Fruit fly (Drosophila melanogaster): ENCODE measurements around the gene CG13847.
A peak's percentile ranks its signal among the peaks of the same experiment; 100 is the strongest.

Gene CG13847

dm6 chr3R:22447874-22448254, 11.9 kb upstream of the CG13847 start, which contains the start of gene CG34376:
TSS of gene CG34376 (plus strand) at chr3R:22448099.
- peak; percentile 22 for TF ChIP-seq CG17801 (GFP tag; optimal IDR thresholded peaks at IDR 0.05; ENCODE audit: partially characterized antibody)

dm6 chr3R:22447195-22447873, 11.4 kb upstream of the CG13847 start, which contains the start of gene CG34288:
TSS of gene CG34288 (minus strand) at chr3R:22447263.
- no peak for TF ChIP-seq CG17801 (GFP tag; optimal IDR thresholded peaks at IDR 0.05; ENCODE audit: partially characterized antibody)

- TF ChIP-seq CG17801 (GFP tag; optimal IDR thresholded peaks at IDR 0.05; ENCODE audit: partially characterized antibody), result no peak
Observed at dm6 chr3R:22446493-22446892, 10.5 kb upstream of the CG13847 start, which contains the start of gene CG12499. TSS of gene CG12499 (minus strand) at chr3R:22446587.

- no peak for TF ChIP-seq CG17801 (GFP tag; optimal IDR thresholded peaks at IDR 0.05; ENCODE audit: partially characterized antibody)
Observed at dm6 chr3R:22438301-22438700, 2.4 kb upstream of the CG13847 start.

dm6 chr3R:22432200-22432804, 3.6 kb downstream of the CG13847 start:
- TF ChIP-seq CG17801 (GFP tag; optimal IDR thresholded peaks at IDR 0.05; ENCODE audit: partially characterized antibody), result no peak

- TF ChIP-seq CG17801 (GFP tag; optimal IDR thresholded peaks at IDR 0.05; ENCODE audit: partially characterized antibody), result peak; percentile 57
Observed at dm6 chr3R:22424602-22425190, 11.3 kb downstream of the CG13847 start, which contains the start of gene pinta. TSS of gene pinta (minus strand) at chr3R:22424929.

dm6 chr3R:22423996-22424395, 12.0 kb downstream of the CG13847 start:
- TF ChIP-seq CG17801 (GFP tag; optimal IDR thresholded peaks at IDR 0.05; ENCODE audit: partially characterized antibody), result no peak

- peak; percentile 67 for TF ChIP-seq CG17801 (GFP tag; optimal IDR thresholded peaks at IDR 0.05; ENCODE audit: partially characterized antibody)
Observed at dm6 chr3R:22421618-22422017, 14.3 kb downstream of the CG13847 start.

dm6 chr3R:22420911-22421310, 15.0 kb downstream of the CG13847 start, which contains the start of the genes Nop56 and mats:
TSS of gene Nop56 (minus strand) at chr3R:22421068.
TSS of gene mats (plus strand) at chr3R:22421161.
- TF ChIP-seq CG17801 (GFP tag; optimal IDR thresholded peaks at IDR 0.05; ENCODE audit: partially characterized antibody), result peak; percentile 59

- no peak for TF ChIP-seq CG17801 (GFP tag; optimal IDR thresholded peaks at IDR 0.05; ENCODE audit: partially characterized antibody)
Observed at dm6 chr3R:22411879-22412587, 23.9 kb downstream of the CG13847 start.

- TF ChIP-seq CG17801 (GFP tag; optimal IDR thresholded peaks at IDR 0.05; ENCODE audit: partially characterized antibody), result peak; percentile 50
Observed at dm6 chr3R:22410537-22411360, 25.2 kb downstream of the CG13847 start, which contains the start of the genes CG13850 and lqfR. TSS of gene CG13850 (minus strand) at chr3R:22410915. TSS of gene lqfR (plus strand) at chr3R:22411301.

dm6 chr3R:22405639-22406038, 30.3 kb downstream of the CG13847 start, which contains the start of gene CG13855:
TSS of gene CG13855 (plus strand) at chr3R:22405939.
- TF ChIP-seq CG17801 (GFP tag; optimal IDR thresholded peaks at IDR 0.05; ENCODE audit: partially characterized antibody), result no peak

- TF ChIP-seq CG17801 (GFP tag; optimal IDR thresholded peaks at IDR 0.05; ENCODE audit: partially characterized antibody), result no peak
Observed at dm6 chr3R:22402355-22402754, 33.6 kb downstream of the CG13847 start, which contains the start of gene CG13856. TSS of gene CG13856 (plus strand) at chr3R:22402655.

- no peak for TF ChIP-seq CG17801 (GFP tag; optimal IDR thresholded peaks at IDR 0.05; ENCODE audit: partially characterized antibody)
Observed at dm6 chr3R:22400246-22400645, 35.7 kb downstream of the CG13847 start.

All from ovary, adult (tissue).